Fruit fly (Drosophila melanogaster): ENCODE measurements around the gene CG12420.

dm6 chr3R:10251846-10252245 is 29.3 kb downstream of the CG12420 start:
- TF ChIP-seq OdsH (GFP tag; optimal IDR thresholded peaks at IDR 0.05) (no peak), Sox14 (GFP tag; optimal IDR thresholded peaks at IDR 0.05) (no peak), CG11294 (GFP tag; IDR thresholded peaks at IDR 0.05) (no peak), CG34406 (GFP tag; optimal IDR thresholded peaks at IDR 0.05) (no peak), salr (GFP tag; optimal IDR thresholded peaks at IDR 0.05) (no peak)

Data from whole organism, prepupa.